Fruit fly (Drosophila melanogaster): ENCODE measurements around the gene Ugt304A1.

The Ugt304A1 gene

dm6 chr3R:11196648-11197388, 21.6 kb upstream of the Ugt304A1 start (continued):
- peak; percentile 100 for TF ChIP-seq bcd (GFP tag; optimal IDR thresholded peaks at IDR 0.05)
- TF ChIP-seq CG11247 (GFP tag; IDR thresholded peaks at IDR 0.05): peak; percentile 97
- peak; percentile 99 for TF ChIP-seq CG4328 (GFP tag; optimal IDR thresholded peaks at IDR 0.05)
- TF ChIP-seq CG18262 (tag; optimal IDR thresholded peaks at IDR 0.05): peak; percentile 96
- peak; percentile 98 for TF ChIP-seq CG15601 (tag; optimal IDR thresholded peaks at IDR 0.05)
- TF ChIP-seq CG4282 (GFP tag; optimal IDR thresholded peaks at IDR 0.05): no peak
- peak; percentile 98 for TF ChIP-seq CG8388 (GFP tag; optimal IDR thresholded peaks at IDR 0.05)
- peak; percentile 95 for TF ChIP-seq onecut (GFP tag; IDR thresholded peaks at IDR 0.05)
- TF ChIP-seq CG2199 (GFP tag; IDR thresholded peaks at IDR 0.05): peak; percentile 96
- TF ChIP-seq CG17361 (GFP tag; IDR thresholded peaks at IDR 0.05): peak; percentile 100
- TF ChIP-seq CG4424 (GFP tag; optimal IDR thresholded peaks at IDR 0.05): peak; percentile 98
- TF ChIP-seq CG12071 (GFP tag; optimal IDR thresholded peaks at IDR 0.05): peak; percentile 91
- TF ChIP-seq fd64A (GFP tag; optimal IDR thresholded peaks at IDR 0.05): peak; percentile 85
- TF ChIP-seq Sox102F (GFP tag; optimal IDR thresholded peaks at IDR 0.05): peak; percentile 99
- TF ChIP-seq CG5245 (GFP tag; optimal IDR thresholded peaks at IDR 0.05): peak; percentile 91
- TF ChIP-seq prd (optimal IDR thresholded peaks at IDR 0.05): no peak
- TF ChIP-seq prd (GFP tag; IDR thresholded peaks at IDR 0.05): peak; percentile 98
- TF ChIP-seq HLH54F (GFP tag; optimal IDR thresholded peaks at IDR 0.05): peak; percentile 92
- peak; percentile 99 for TF ChIP-seq wor (GFP tag; IDR thresholded peaks at IDR 0.05)
- peak in 1 of 2 experiments; percentile 100 for TF ChIP-seq Eip74EF (GFP tag; optimal IDR thresholded peaks at IDR 0.05)
- TF ChIP-seq Ssrp (tag; optimal IDR thresholded peaks at IDR 0.05): peak; percentile 100
- TF ChIP-seq dysf (GFP tag; IDR thresholded peaks at IDR 0.05): peak; percentile 99
- peak; percentile 96 for TF ChIP-seq CG3726 (GFP tag; IDR thresholded peaks at IDR 0.05)
- TF ChIP-seq CG7556 (GFP tag; optimal IDR thresholded peaks at IDR 0.05): peak; percentile 100
- TF ChIP-seq sd (tag; optimal IDR thresholded peaks at IDR 0.05): peak; percentile 94
- peak; percentile 99 for TF ChIP-seq Ets65A (GFP tag)
- TF ChIP-seq CTCF (GFP tag; optimal IDR thresholded peaks at IDR 0.05): peak; percentile 67
- peak; percentile 99 for TF ChIP-seq scrt (GFP tag; optimal IDR thresholded peaks at IDR 0.05)
- TF ChIP-seq ind (GFP tag; optimal IDR thresholded peaks at IDR 0.05): peak; percentile 98
- peak; percentile 99 for TF ChIP-seq tgo (GFP tag; IDR thresholded peaks at IDR 0.05)
- peak; percentile 97 for TF ChIP-seq CG4404 (GFP tag; IDR thresholded peaks at IDR 0.05)
- TF ChIP-seq sug (tag; optimal IDR thresholded peaks at IDR 0.05): peak; percentile 93
- peak; percentile 97 for TF ChIP-seq Max (GFP tag; optimal IDR thresholded peaks at IDR 0.05)
- peak; percentile 97 for TF ChIP-seq gcm (GFP tag; optimal IDR thresholded peaks at IDR 0.05)
- peak; percentile 96 for TF ChIP-seq Lim3 (GFP tag; IDR thresholded peaks at IDR 0.05)
- TF ChIP-seq corto (GFP tag; optimal IDR thresholded peaks at IDR 0.05): peak; percentile 83
- peak; percentile 93 for TF ChIP-seq CG5180 (GFP tag; optimal IDR thresholded peaks at IDR 0.05)
- TF ChIP-seq E2f1 (GFP tag; IDR thresholded peaks at IDR 0.05): peak; percentile 98
- TF ChIP-seq CG6654 (GFP tag; optimal IDR thresholded peaks at IDR 0.05): peak; percentile 95
- TF ChIP-seq Hmr (GFP tag; optimal IDR thresholded peaks at IDR 0.05): peak; percentile 99
- TF ChIP-seq CG12299 (tag; optimal IDR thresholded peaks at IDR 0.05): peak; percentile 97
- no peak for TF ChIP-seq knrl (GFP tag; IDR thresholded peaks at IDR 0.05; ENCODE audit: partially characterized antibody)
- TF ChIP-seq sna (GFP tag; IDR thresholded peaks at IDR 0.05; ENCODE audit: partially characterized antibody): no peak
- peak; percentile 96 for TF ChIP-seq C15 (GFP tag; IDR thresholded peaks at IDR 0.05)
- TF ChIP-seq Fer3 (tag; optimal IDR thresholded peaks at IDR 0.05): peak; percentile 98
- TF ChIP-seq CG34376 (GFP tag; optimal IDR thresholded peaks at IDR 0.05): peak; percentile 97
- peak; percentile 31 for TF ChIP-seq en (GFP tag; optimal IDR thresholded peaks at IDR 0.05)
- TF ChIP-seq tx (GFP tag; optimal IDR thresholded peaks at IDR 0.05): peak; percentile 81
- TF ChIP-seq CG32772 (GFP tag; IDR thresholded peaks at IDR 0.05): peak; percentile 98
- peak; percentile 100 for TF ChIP-seq Blimp-1 (GFP tag; optimal IDR thresholded peaks at IDR 0.05)
